Fruit fly (Drosophila melanogaster) whole organism, prepupa: ENCODE data around the gene Ugt316A1.
A peak's percentile ranks its signal among the peaks of the same experiment; 100 is the strongest.

Experiments
- Blimp-1 ChIP-seq: fragments of 200-800 bp; sonication (Bioruptor generic); optimal IDR thresholded peaks from 3 replicates; lab custom pipeline; 2017; ENCODE audit warnings: missing biosample characterization, missing genetic modification characterization, mild to moderate bottlenecking, moderate library complexity, missing genetic modification reagents
- CG10669 ChIP-seq: fragments of 200-800 bp; sonication (Bioruptor generic); optimal IDR thresholded peaks from 3 replicates; lab custom pipeline; 2018; ENCODE audit warnings: missing biosample characterization, mild to moderate bottlenecking, missing genetic modification characterization, moderate library complexity
- CG11294 ChIP-seq: fragments of 200-800 bp; sonication (Bioruptor generic); IDR thresholded peaks from 2 replicates; pipeline ENCODE4 v1.3.6; 2022; ENCODE audit warnings: missing biosample characterization, missing genetic modification characterization
- CG11762 ChIP-seq: fragments of 200-800 bp; sonication (Bioruptor generic); optimal IDR thresholded peaks from 3 replicates; lab custom pipeline; 2016; ENCODE audit warnings: missing biosample characterization, missing genetic modification characterization; ENCODE audit not compliant: insufficient read depth
- CG11902 ChIP-seq: fragments of 200-800 bp; sonication (Bioruptor generic); optimal IDR thresholded peaks from 3 replicates; lab custom pipeline; 2016; ENCODE audit warnings: missing biosample characterization, missing genetic modification characterization
- CG1621 ChIP-seq: fragments of 200-800 bp; sonication (Bioruptor generic); optimal IDR thresholded peaks from 3 replicates; lab custom pipeline; 2018; ENCODE audit warnings: missing biosample characterization, mild to moderate bottlenecking, missing genetic modification characterization
- CG3032 ChIP-seq: fragments of 200-800 bp; optimal IDR thresholded peaks from 2 replicates; lab custom pipeline; 2019; ENCODE audit warnings: missing biosample characterization, mild to moderate bottlenecking, missing genetic modification characterization, moderate library complexity
- CG31627 ChIP-seq: fragments of 200-800 bp; sonication (Bioruptor generic); optimal IDR thresholded peaks from 3 replicates; lab custom pipeline; 2016; ENCODE audit warnings: missing biosample characterization, missing genetic modification characterization
- CG34406 ChIP-seq: fragments of 200-800 bp; sonication (Bioruptor generic); optimal IDR thresholded peaks from 3 replicates; lab custom pipeline; 2016; ENCODE audit warnings: missing biosample characterization, missing genetic modification characterization
- CG4318 ChIP-seq: fragments of 200-800 bp; sonication (Bioruptor generic); optimal IDR thresholded peaks from 3 replicates; lab custom pipeline; 2017; ENCODE audit warnings: missing biosample characterization, mild to moderate bottlenecking, missing genetic modification characterization
- CG6163 ChIP-seq: fragments of 200-800 bp; sonication (Bioruptor generic); IDR thresholded peaks from 3 replicates; pipeline ENCODE4 v1.3.6; 2022; ENCODE audit warnings: missing biosample characterization, missing genetic modification characterization
- CG6276 ChIP-seq: fragments of 200-800 bp; sonication (Bioruptor generic); optimal IDR thresholded peaks from 2 replicates; lab custom pipeline; 2017; ENCODE audit warnings: missing biosample characterization, mild to moderate bottlenecking, missing genetic modification characterization
- CG6792 ChIP-seq: fragments of 200-800 bp; sonication (Bioruptor generic); optimal IDR thresholded peaks from 3 replicates; lab custom pipeline; 2016; ENCODE audit warnings: missing biosample characterization, missing genetic modification characterization
- CG6808 ChIP-seq: fragments of 200-800 bp; sonication (Bioruptor generic); optimal IDR thresholded peaks from 3 replicates; lab custom pipeline; 2017; ENCODE audit warnings: missing biosample characterization, missing genetic modification characterization, mild to moderate bottlenecking, moderate library complexity, missing genetic modification reagents
- CG7368 ChIP-seq: fragments of 200-800 bp; sonication (Bioruptor generic); optimal IDR thresholded peaks from 3 replicates; lab custom pipeline; 2016; ENCODE audit warnings: missing biosample characterization, missing genetic modification characterization
- CG8119 ChIP-seq: fragments of 200-800 bp; sonication (Bioruptor generic); IDR thresholded peaks from 3 replicates; pipeline ENCODE4 v1.3.6; 2022; ENCODE audit warnings: missing biosample characterization, missing genetic modification characterization
- CG8319 ChIP-seq: fragments of 200-800 bp; sonication (Bioruptor generic); optimal IDR thresholded peaks from 3 replicates; lab custom pipeline; 2016; ENCODE audit warnings: missing biosample characterization, missing genetic modification characterization
- CG8632 ChIP-seq: fragments of 200-800 bp; sonication (Bioruptor generic); optimal IDR thresholded peaks from 3 replicates; lab custom pipeline; 2016; ENCODE audit warnings: missing biosample characterization, missing genetic modification characterization
- CG9139 ChIP-seq: fragments of 200-800 bp; sonication (Bioruptor generic); optimal IDR thresholded peaks from 3 replicates; lab custom pipeline; 2017; ENCODE audit warnings: missing biosample characterization, mild to moderate bottlenecking, missing genetic modification characterization
- Eip75B ChIP-seq: fragments of 200-800 bp; sonication (Bioruptor generic); optimal IDR thresholded peaks from 3 replicates; lab custom pipeline; 2016; ENCODE audit warnings: missing biosample characterization, missing genetic modification characterization
- Eip78C ChIP-seq: fragments of 200-800 bp; sonication (Bioruptor generic); peaks from one replicate; lab custom pipeline; 2016; ENCODE audit warnings: missing biosample characterization, missing genetic modification characterization
- Ets21C ChIP-seq: fragments of 200-800 bp; sonication (Bioruptor generic); optimal IDR thresholded peaks from 3 replicates; lab custom pipeline; 2016; ENCODE audit warnings: missing biosample characterization, missing genetic modification characterization
- Ets96B ChIP-seq: fragments of 200-800 bp; optimal IDR thresholded peaks from 2 replicates; lab custom pipeline; 2019; ENCODE audit warnings: missing biosample characterization, mild to moderate bottlenecking, missing genetic modification characterization, moderate library complexity
- Hr38 ChIP-seq: sonication (Bioruptor generic); optimal IDR thresholded peaks from 2 replicates; lab custom pipeline; 2016; ENCODE audit warnings: missing biosample characterization, missing genetic modification characterization
- Hr39 ChIP-seq: fragments of 200-800 bp; sonication (Bioruptor generic); optimal IDR thresholded peaks from 2 replicates; lab custom pipeline; 2016; ENCODE audit warnings: missing biosample characterization, missing genetic modification characterization
- Hr4 ChIP-seq: fragments of 200-800 bp; sonication (Bioruptor generic); optimal IDR thresholded peaks from 3 replicates; lab custom pipeline; 2016; ENCODE audit warnings: missing biosample characterization, missing genetic modification characterization
- Met ChIP-seq: fragments of 200-800 bp; sonication (Bioruptor generic); optimal IDR thresholded peaks from 3 replicates; lab custom pipeline; 2016; ENCODE audit warnings: missing biosample characterization, missing genetic modification characterization
- OdsH ChIP-seq: fragments of 200-800 bp; sonication (Bioruptor generic); optimal IDR thresholded peaks from 3 replicates; lab custom pipeline; 2016; ENCODE audit warnings: missing biosample characterization, missing genetic modification characterization
- Smox ChIP-seq: fragments of 200-800 bp; sonication (Bioruptor generic); optimal IDR thresholded peaks from 3 replicates; lab custom pipeline; 2016; ENCODE audit warnings: missing biosample characterization, missing genetic modification characterization
- Sox14 ChIP-seq: fragments of 200-800 bp; sonication (Bioruptor generic); optimal IDR thresholded peaks from 3 replicates; lab custom pipeline; 2016; ENCODE audit warnings: missing biosample characterization, missing genetic modification characterization
- achi ChIP-seq: fragments of 200-800 bp; sonication (Bioruptor generic); optimal IDR thresholded peaks from 3 replicates; lab custom pipeline; 2016; ENCODE audit warnings: missing biosample characterization, missing genetic modification characterization
- acj6 ChIP-seq: fragments of 200-800 bp; sonication (Bioruptor generic); optimal IDR thresholded peaks from 3 replicates; lab custom pipeline; 2016; ENCODE audit warnings: missing biosample characterization, missing genetic modification characterization
- cyc ChIP-seq: fragments of 200-800 bp; sonication (Bioruptor generic); optimal IDR thresholded peaks from 3 replicates; lab custom pipeline; 2016; ENCODE audit warnings: missing biosample characterization, missing genetic modification characterization
- dac ChIP-seq: fragments of 200-800 bp; sonication (Bioruptor generic); optimal IDR thresholded peaks from 2 replicates; lab custom pipeline; 2017; ENCODE audit warnings: missing biosample characterization, mild to moderate bottlenecking, missing genetic modification characterization
- eg ChIP-seq: fragments of 200-800 bp; sonication (Bioruptor generic); IDR thresholded peaks from 3 replicates; pipeline ENCODE4 v1.3.6; 2022; ENCODE audit warnings: missing biosample characterization, missing genetic modification characterization
- fd59A ChIP-seq: fragments of 200-800 bp; sonication (Bioruptor generic); optimal IDR thresholded peaks from 2 replicates; lab custom pipeline; 2017; ENCODE audit warnings: missing biosample characterization, mild to moderate bottlenecking, missing genetic modification characterization, missing genetic modification reagents
- fkh ChIP-seq: fragments of 200-800 bp; sonication (Bioruptor generic); optimal IDR thresholded peaks from 3 replicates; lab custom pipeline; 2017; ENCODE audit warnings: missing biosample characterization, mild to moderate bottlenecking, missing genetic modification characterization, moderate library complexity
- salr ChIP-seq, 2 experiments: fragments of 200-800 bp; sonication (Bioruptor generic); optimal IDR thresholded peaks; 3 replicates each; lab custom pipeline; 2016 to 2018; ENCODE audit warnings: missing biosample characterization in 2 of 2, missing genetic modification characterization in 2 of 2, mild to moderate bottlenecking in 1 of 2
- spab ChIP-seq: fragments of 200-800 bp; sonication (Bioruptor generic); optimal IDR thresholded peaks from 2 replicates; lab custom pipeline; 2017; ENCODE audit warnings: missing biosample characterization, mild to moderate bottlenecking, missing genetic modification characterization, missing genetic modification reagents
- ss ChIP-seq, 2 experiments: fragments of 200-800 bp; sonication (Bioruptor generic); optimal IDR thresholded peaks; 2 replicates in 1 of 2; 3 replicates in 1 of 2; lab custom pipeline; 2017 to 2018; ENCODE audit warnings: mild to moderate bottlenecking in 2 of 2, missing biosample characterization in 2 of 2, missing genetic modification characterization in 2 of 2, moderate library complexity in 1 of 2
- topi ChIP-seq: fragments of 200-800 bp; sonication (Bioruptor generic); optimal IDR thresholded peaks from 3 replicates; lab custom pipeline; 2016; ENCODE audit warnings: missing biosample characterization, missing genetic modification characterization
- vri ChIP-seq: fragments of 200-800 bp; sonication (Bioruptor generic); optimal IDR thresholded peaks from 3 replicates; lab custom pipeline; 2016; ENCODE audit warnings: missing biosample characterization, mild to moderate bottlenecking, missing genetic modification characterization

Gene Ugt316A1

DNA sequence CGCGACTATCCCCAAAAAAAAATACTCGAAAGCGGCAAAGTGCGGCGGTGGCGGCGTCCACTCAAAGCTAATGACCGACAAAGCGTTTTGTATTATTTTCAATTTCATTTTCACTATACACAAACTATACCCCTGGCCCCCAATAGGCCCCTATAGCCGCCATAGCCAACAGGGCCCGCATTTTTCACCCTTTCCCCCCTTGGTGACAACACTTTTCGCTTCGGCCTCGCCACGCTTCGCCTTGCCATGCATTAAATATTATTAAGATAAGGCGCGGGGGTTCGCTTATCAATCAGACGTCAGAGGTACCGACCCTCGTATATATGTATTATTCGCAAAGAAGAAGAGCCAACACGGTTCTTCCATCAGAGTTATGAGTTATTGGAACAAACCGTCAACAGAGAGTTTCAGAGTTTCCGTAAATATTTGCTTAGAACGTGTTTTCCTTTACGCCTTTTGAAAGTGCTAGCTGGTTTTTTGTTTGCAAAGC lies 22.4 kb downstream of the Ugt316A1 start (continued):
- TF ChIP-seq CG4318 (GFP tag; lab: Kevin White, UChicago) (no peak), spab (GFP tag; lab: Kevin White, UChicago) (no peak), vri (GFP tag; lab: Kevin White, UChicago) (peak; percentile 53), CG7368 (GFP tag; lab: Kevin White, UChicago) (no peak), Met (GFP tag; lab: Kevin White, UChicago) (no peak), CG8119 (GFP tag; lab: Robert Waterston, UW) (no peak), Hr38 (no peak), Ets21C (GFP tag; lab: Kevin White, UChicago) (no peak), CG11294 (GFP tag; lab: Robert Waterston, UW) (no peak), CG6808 (GFP tag; lab: Kevin White, UChicago) (no peak), CG8319 (GFP tag; lab: Kevin White, UChicago) (no peak), ss (GFP tag; optimal IDR thresholded peaks at IDR 0.05; lab: Kevin White, UChicago) (no peak), acj6 (GFP tag; lab: Kevin White, UChicago) (no peak), CG9139 (GFP tag; lab: Kevin White, UChicago) (no peak), eg (GFP tag; lab: Robert Waterston, UW) (peak; percentile 16; the same call in 1 of the 3 replicates), fd59A (GFP tag; lab: Kevin White, UChicago) (no peak), cyc (GFP tag; lab: Kevin White, UChicago) (no peak), Hr4 (GFP tag; lab: Kevin White, UChicago) (no peak), salr (GFP tag; optimal IDR thresholded peaks at IDR 0.05; lab: Kevin White, UChicago) (no peak), CG1621 (tag; lab: Kevin White, UChicago) (no peak), Smox (GFP tag; lab: Kevin White, UChicago) (no peak), CG6792 (no peak), Sox14 (GFP tag; lab: Kevin White, UChicago) (no peak), CG6163 (GFP tag; lab: Robert Waterston, UW) (no peak), Ets96B (no peak)

DNA sequence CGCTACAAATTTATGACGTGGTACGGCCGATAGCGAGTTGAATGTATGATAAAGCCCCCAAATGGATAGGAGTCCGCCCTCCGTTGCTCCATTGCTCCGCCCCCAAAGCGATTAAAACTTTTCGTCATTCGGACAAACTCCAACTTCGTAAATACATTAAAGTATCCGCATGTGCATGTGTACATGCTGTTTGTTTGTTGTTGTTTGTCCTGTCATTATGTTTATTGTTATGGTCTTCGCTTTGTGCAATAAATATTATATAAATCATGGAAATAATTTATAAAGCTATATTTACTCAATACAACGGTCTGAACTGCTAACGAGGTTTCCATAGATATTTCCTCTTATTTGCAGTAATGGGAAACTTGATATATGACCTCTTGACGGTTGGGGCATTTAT lies 25.6 kb downstream of the Ugt316A1 start:
- TF ChIP-seq fkh (GFP tag; lab: Kevin White, UChicago) (peak; percentile 9), Sox14 (GFP tag; lab: Kevin White, UChicago) (no peak), Blimp-1 (GFP tag; lab: Kevin White, UChicago) (no peak), Smox (GFP tag; lab: Kevin White, UChicago) (no peak), CG6163 (GFP tag; lab: Robert Waterston, UW) (no peak), acj6 (GFP tag; lab: Kevin White, UChicago) (no peak), eg (GFP tag; lab: Robert Waterston, UW) (no peak)

DNA sequence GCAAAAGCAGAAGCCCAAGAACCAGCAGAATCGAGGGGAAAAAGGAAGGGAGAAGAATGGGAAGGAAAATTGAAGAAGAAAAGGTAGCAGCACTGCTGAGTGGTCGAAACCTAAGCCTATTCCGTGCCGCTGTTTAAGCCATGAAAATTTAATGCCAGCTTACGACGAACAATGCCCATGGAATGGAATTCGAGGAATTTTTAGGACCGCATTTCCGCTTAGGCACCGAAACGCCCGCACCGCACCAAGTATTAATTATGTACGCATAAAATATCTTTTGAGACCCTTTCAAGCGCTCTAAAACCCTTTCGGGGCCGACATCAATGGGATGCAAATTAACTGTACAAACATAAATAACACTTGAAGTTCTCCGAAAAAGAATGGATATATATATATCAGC lies 26.5 kb downstream of the Ugt316A1 start:
- TF ChIP-seq CG11902, result no peak

DNA sequence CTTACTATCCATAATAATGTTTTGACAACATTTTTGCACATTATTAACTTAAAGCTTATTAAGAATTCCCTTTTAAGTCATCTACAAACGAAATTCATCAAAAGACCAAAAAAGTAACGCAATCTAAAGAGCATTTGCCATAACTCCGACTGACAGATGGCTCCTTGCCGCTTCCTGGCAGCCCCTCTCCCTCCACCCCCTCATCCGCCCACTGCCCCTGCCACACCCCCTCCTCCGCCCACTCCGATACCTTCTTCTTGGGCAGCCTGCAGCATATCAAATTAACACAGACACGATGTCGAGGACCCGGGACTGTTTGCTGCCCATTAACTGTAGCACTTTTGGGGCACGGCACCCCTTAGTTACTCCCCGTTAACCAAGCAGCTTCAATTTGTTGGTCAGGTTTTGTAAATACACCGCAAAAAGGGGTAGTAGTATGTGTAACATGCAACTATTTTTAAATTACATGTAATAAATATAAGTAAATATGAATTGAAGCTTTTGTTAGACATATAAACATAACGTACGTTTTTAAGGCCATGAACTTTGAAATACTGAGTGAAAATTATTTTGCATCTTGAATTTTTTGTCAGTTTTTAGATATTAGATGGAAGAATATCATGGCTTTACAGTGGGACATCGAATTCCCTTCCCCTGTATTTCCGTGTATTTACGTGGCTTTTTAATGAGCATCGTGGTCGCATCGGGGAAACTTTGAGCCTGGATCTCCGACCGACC lies 27.3 kb downstream of the Ugt316A1 start:
- no peak for TF ChIP-seq CG11762 (GFP tag; lab: Kevin White, UChicago)
- TF ChIP-seq salr (GFP tag; optimal IDR thresholded peaks at IDR 0.05; lab: Kevin White, UChicago), result no peak
- peak; percentile 32 for TF ChIP-seq acj6 (GFP tag; lab: Kevin White, UChicago)
- TF ChIP-seq CG4318 (GFP tag; lab: Kevin White, UChicago), result no peak
- peak; percentile 49 for TF ChIP-seq CG10669 (GFP tag; lab: Kevin White, UChicago)
- no peak for TF ChIP-seq CG1621 (tag; lab: Kevin White, UChicago)
- peak; percentile 39 for TF ChIP-seq CG34406 (GFP tag; lab: Kevin White, UChicago)
- TF ChIP-seq Hr39, result peak; percentile 14
- TF ChIP-seq CG6163 (GFP tag; lab: Robert Waterston, UW), result no peak
- TF ChIP-seq Met (GFP tag; lab: Kevin White, UChicago), result peak; percentile 67
- no peak for TF ChIP-seq CG6276 (GFP tag; lab: Kevin White, UChicago)
- TF ChIP-seq Smox (GFP tag; lab: Kevin White, UChicago), result peak; percentile 42
- no peak for TF ChIP-seq Hr38
- TF ChIP-seq Eip78C (GFP tag; lab: Kevin White, UChicago), result peak; percentile 89
- peak; percentile 6 for TF ChIP-seq OdsH (GFP tag; lab: Kevin White, UChicago)
- TF ChIP-seq spab (GFP tag; lab: Kevin White, UChicago), result peak; percentile 26
- peak; percentile 43 for TF ChIP-seq Eip75B (GFP tag; lab: Kevin White, UChicago)
- peak; percentile 55 for TF ChIP-seq CG3032 (tag; lab: Kevin White, UChicago)
- peak; percentile 55 for TF ChIP-seq topi (GFP tag; lab: Kevin White, UChicago)
- TF ChIP-seq CG31627 (GFP tag; lab: Kevin White, UChicago), result peak; percentile 5
- TF ChIP-seq Hr4 (GFP tag; lab: Kevin White, UChicago), result no peak
- TF ChIP-seq CG11902, result peak; percentile 21
- peak; percentile 49 for TF ChIP-seq achi (GFP tag; lab: Kevin White, UChicago)
- peak; percentile 18 for TF ChIP-seq CG8632
- TF ChIP-seq fd59A (GFP tag; lab: Kevin White, UChicago), result peak; percentile 27
- no peak for TF ChIP-seq dac (GFP tag; lab: Kevin White, UChicago)
